Worm (Caenorhabditis elegans): ENCODE measurements around the gene ZK354.7.

The ZK354.7 gene

ce11 chrIV:5317106-5317505, 14.2 kb upstream of the ZK354.7 start (continued):
- TF ChIP-seq dmd-8 (GFP tag; IDR thresholded peaks at IDR 0.05) = no peak
- TF ChIP-seq unc-62 (GFP tag; optimal IDR thresholded peaks at IDR 0.05 in 1 of 2) = no peak
- TF ChIP-seq unc-62 (tag; optimal IDR thresholded peaks at IDR 0.05) = no peak
- TF ChIP-seq spr-1 (tag; optimal IDR thresholded peaks at IDR 0.05) = no peak
- TF ChIP-seq egl-43 (GFP tag; IDR thresholded peaks at IDR 0.05) = no peak
- no peak for TF ChIP-seq ces-1 (GFP tag; optimal IDR thresholded peaks at IDR 0.05)
- TF ChIP-seq hif-1 (tag; optimal IDR thresholded peaks at IDR 0.05) = no peak
- TF ChIP-seq ceh-32 (tag; optimal IDR thresholded peaks at IDR 0.05; ENCODE audit: poor library complexity) = no peak
- TF ChIP-seq madf-5 (GFP tag; IDR thresholded peaks at IDR 0.05) = no peak
- no peak for TF ChIP-seq lin-1 (GFP tag; IDR thresholded peaks at IDR 0.05)
- TF ChIP-seq lin-39 (tag; optimal IDR thresholded peaks at IDR 0.05) = no peak
- TF ChIP-seq lin-15B (tag; optimal IDR thresholded peaks at IDR 0.05) = no peak
- no peak for TF ChIP-seq lin-29 (GFP tag; IDR thresholded peaks at IDR 0.05)
- no peak for TF ChIP-seq lin-13 (GFP tag; optimal IDR thresholded peaks at IDR 0.05)
- TF ChIP-seq F10B5.3 (tag; optimal IDR thresholded peaks at IDR 0.05) = no peak
- no peak for TF ChIP-seq ceh-28 (tag; optimal IDR thresholded peaks at IDR 0.05)
- no peak for TF ChIP-seq mep-1 (tag; optimal IDR thresholded peaks at IDR 0.05)
- TF ChIP-seq hmg-1.1 (GFP tag; IDR thresholded peaks at IDR 0.05) = no peak
- TF ChIP-seq nhr-76 (tag; optimal IDR thresholded peaks at IDR 0.05) = no peak
- TF ChIP-seq skn-1 (tag; optimal IDR thresholded peaks at IDR 0.05) = no peak
- no peak for TF ChIP-seq daf-12 (tag; optimal IDR thresholded peaks at IDR 0.05)
- TF ChIP-seq sdz-12 (GFP tag; optimal IDR thresholded peaks at IDR 0.05) = no peak
- no peak for TF ChIP-seq nhr-237 (tag; optimal IDR thresholded peaks at IDR 0.05)
- TF ChIP-seq php-3 (GFP tag; IDR thresholded peaks at IDR 0.05) = no peak
- TF ChIP-seq nhr-25 (tag; optimal IDR thresholded peaks at IDR 0.05; ENCODE audit: borderline replicate concordance, insufficient read depth) = peak; percentile 22
- TF ChIP-seq ctbp-1 (GFP tag; IDR thresholded peaks at IDR 0.05) = no peak
- TF ChIP-seq ztf-7 (tag; optimal IDR thresholded peaks at IDR 0.05) = no peak
- TF ChIP-seq daf-16 (GFP tag; optimal IDR thresholded peaks at IDR 0.05) = no peak
- peak; percentile 31 for TF ChIP-seq daf-16 (tag; optimal IDR thresholded peaks at IDR 0.05)
- no peak for TF ChIP-seq F44E2.7 (GFP tag; IDR thresholded peaks at IDR 0.05)
- TF ChIP-seq nhr-10 (tag; optimal IDR thresholded peaks at IDR 0.05) = no peak
- no peak for TF ChIP-seq ceh-20 (GFP tag; IDR thresholded peaks at IDR 0.05)
- TF ChIP-seq zag-1 (tag; optimal IDR thresholded peaks at IDR 0.05) = no peak
- no peak for TF ChIP-seq spr-3 (GFP tag; optimal IDR thresholded peaks at IDR 0.05)
- TF ChIP-seq nhr-42 (GFP tag; IDR thresholded peaks at IDR 0.05) = peak; percentile 25; the same call in 1 of the 2 replicates
- no peak for TF ChIP-seq vab-7 (GFP tag; IDR thresholded peaks at IDR 0.05)
- TF ChIP-seq T20F7.1 (GFP tag; optimal IDR thresholded peaks at IDR 0.05) = no peak
- TF ChIP-seq lir-3 (tag; optimal IDR thresholded peaks at IDR 0.05) = no peak
- TF ChIP-seq mdl-1 (tag; optimal IDR thresholded peaks at IDR 0.05) = no peak
- TF ChIP-seq ztf-11 (tag; optimal IDR thresholded peaks at IDR 0.05) = no peak
- no peak for TF ChIP-seq egl-27 (tag; optimal IDR thresholded peaks at IDR 0.05)
- peak; percentile 80 for TF ChIP-seq T26A8.4 (GFP tag; IDR thresholded peaks at IDR 0.05)
- TF ChIP-seq nhr-28 (tag; optimal IDR thresholded peaks at IDR 0.05) = no peak
- TF ChIP-seq rbr-2 (tag; optimal IDR thresholded peaks at IDR 0.05) = no peak
- peak; percentile 54 for TF ChIP-seq lin-38 (GFP tag; IDR thresholded peaks at IDR 0.05)
- TF ChIP-seq ZK546.5 (tag; optimal IDR thresholded peaks at IDR 0.05) = no peak
- no peak for TF ChIP-seq lsy-2 (tag; optimal IDR thresholded peaks at IDR 0.05)
- no peak for TF ChIP-seq ZK337.2 (GFP tag; IDR thresholded peaks at IDR 0.05)
- no peak for TF ChIP-seq daf-8 (GFP tag; IDR thresholded peaks at IDR 0.05)
- no peak for TF ChIP-seq pha-4 (GFP tag; IDR thresholded peaks at IDR 0.05)
- no peak for TF ChIP-seq pha-4 (tag; optimal IDR thresholded peaks at IDR 0.05)
- 0 out of 2 replicates have a peak, but pooled peaks have one; percentile 18 for TF ChIP-seq arid-1 (GFP tag; conservative IDR thresholded peaks at IDR 0.05)
- no peak for TF ChIP-seq jun-1 (tag; optimal IDR thresholded peaks at IDR 0.05)

All from whole organism, L4 larva.